Worm (Caenorhabditis elegans) whole organism, mixed stage, embryonic: Measurements from ENCODE around the gene let-721.

Experiments
- ceh-83 ChIP-seq: fragments of 200-800 bp; sonication (Bioruptor generic); optimal IDR thresholded peaks from 2 replicates; lab custom pipeline; 2018; ENCODE audit warnings: mild to moderate bottlenecking, missing genetic modification characterization, missing compliant biosample characterization
- ces-1 ChIP-seq: fragments of 150-350 bp; optimal IDR thresholded peaks from 2 replicates; lab custom pipeline; 2014; ENCODE audit warnings: missing biosample characterization, missing genetic modification reagents, missing genetic modification characterization
- ham-2 ChIP-seq: fragments of 200-800 bp; sonication (Bioruptor generic); optimal IDR thresholded peaks from 2 replicates; lab custom pipeline; 2018; ENCODE audit warnings: mild to moderate bottlenecking, missing genetic modification characterization, missing compliant biosample characterization
- lin-13 ChIP-seq: fragments of 150-350 bp; optimal IDR thresholded peaks from 2 replicates; lab custom pipeline; 2014; ENCODE audit warnings: missing biosample characterization, missing genetic modification characterization
- lin-32 ChIP-seq: fragments of 200-800 bp; sonication (Bioruptor generic); optimal IDR thresholded peaks from 2 replicates; lab custom pipeline; 2018; ENCODE audit warnings: mild to moderate bottlenecking, missing genetic modification characterization, missing compliant biosample characterization
- mep-1 ChIP-seq: fragments of 150-350 bp; optimal IDR thresholded peaks from 2 replicates; lab custom pipeline; 2017; ENCODE audit warnings: missing biosample characterization, missing genetic modification reagents, missing genetic modification characterization, inconsistent platforms
- nhr-12 ChIP-seq: fragments of 150-350 bp; optimal IDR thresholded peaks from 2 replicates; lab custom pipeline; 2014; ENCODE audit warnings: missing biosample characterization, missing genetic modification characterization
- nhr-237 ChIP-seq: fragments of 150-350 bp; optimal IDR thresholded peaks from 2 replicates; lab custom pipeline; 2014; ENCODE audit warnings: missing biosample characterization, missing genetic modification characterization
- nhr-28 ChIP-seq: fragments of 150-350 bp; optimal IDR thresholded peaks from 2 replicates; lab custom pipeline; 2014; ENCODE audit warnings: missing biosample characterization, missing genetic modification characterization
- nhr-76 ChIP-seq: sonication (generic microtip); optimal IDR thresholded peaks from 2 replicates; lab custom pipeline; 2017; ENCODE audit warnings: missing biosample characterization, missing genetic modification characterization
- pha-4 ChIP-seq: fragments of 150-350 bp; optimal IDR thresholded peaks from 2 replicates; lab custom pipeline; 2018; ENCODE audit warnings: missing biosample characterization, missing genetic modification reagents, missing genetic modification characterization
- unc-39 ChIP-seq: fragments of 150-350 bp; optimal IDR thresholded peaks from 2 replicates; lab custom pipeline; 2014; ENCODE audit warnings: missing biosample characterization, missing genetic modification characterization
- unc-62 ChIP-seq: fragments of 150-350 bp; optimal IDR thresholded peaks from 2 replicates; lab custom pipeline; 2014; ENCODE audit warnings: missing biosample characterization, missing genetic modification reagents, missing genetic modification characterization
- ztf-11 ChIP-seq: fragments of 150-350 bp; optimal IDR thresholded peaks from 2 replicates; lab custom pipeline; 2014; ENCODE audit warnings: missing biosample characterization, missing genetic modification characterization

ce11 chrIII:6418254-6418653 lies 28.5 kb downstream of the let-721 start:
- TF ChIP-seq unc-62 = no peak
- no peak for TF ChIP-seq lin-13 (tag; lab: Kevin White, UChicago)
- no peak for TF ChIP-seq ztf-11 (tag; lab: Kevin White, UChicago)
- no peak for TF ChIP-seq nhr-237 (tag; lab: Kevin White, UChicago)
- TF ChIP-seq ham-2 (GFP tag; lab: Kevin White, UChicago) = no peak
- TF ChIP-seq nhr-12 (tag; lab: Kevin White, UChicago) = no peak
- no peak for TF ChIP-seq pha-4
- no peak for TF ChIP-seq ceh-83 (GFP tag; lab: Kevin White, UChicago)
- no peak for TF ChIP-seq nhr-28
- no peak for TF ChIP-seq unc-39
- no peak for TF ChIP-seq mep-1
- TF ChIP-seq lin-32 (GFP tag; lab: Kevin White, UChicago) = no peak
- no peak for TF ChIP-seq nhr-76 (tag; lab: Kevin White, UChicago)
- no peak for TF ChIP-seq ces-1 (GFP tag; lab: Kevin White, UChicago)
